Worm (Caenorhabditis elegans) whole organism, mixed stage, embryonic: Measurements from ENCODE around the gene ZC155.4.
A peak's percentile ranks its signal among the peaks of the same experiment; 100 is the strongest.

ENCODE experiments used
- M03D4.4 ChIP-seq: sonication (generic microtip); optimal IDR thresholded peaks from 2 replicates; lab custom pipeline; 2017; ENCODE audit warnings: mild to moderate bottlenecking, missing genetic modification characterization, missing compliant biosample characterization
- bed-3 ChIP-seq: fragments of 200-800 bp; sonication (Bioruptor generic); optimal IDR thresholded peaks from 3 replicates; lab custom pipeline; 2018; ENCODE audit warnings: mild to moderate bottlenecking, missing genetic modification characterization, moderate library complexity, missing compliant biosample characterization
- blmp-1 ChIP-seq: fragments of 150-350 bp; optimal IDR thresholded peaks from 2 replicates; lab custom pipeline; 2014; ENCODE audit warnings: missing biosample characterization, missing genetic modification characterization
- ceh-39 ChIP-seq: fragments of 150-350 bp; optimal IDR thresholded peaks from 2 replicates; lab custom pipeline; 2014; ENCODE audit warnings: missing biosample characterization, missing genetic modification characterization
- ceh-43 ChIP-seq: fragments of 200-800 bp; sonication (Bioruptor generic); optimal IDR thresholded peaks from 2 replicates; lab custom pipeline; 2018; ENCODE audit warnings: mild to moderate bottlenecking, missing genetic modification characterization, moderate library complexity, missing compliant biosample characterization
- ces-1 ChIP-seq: fragments of 150-350 bp; optimal IDR thresholded peaks from 2 replicates; lab custom pipeline; 2014; ENCODE audit warnings: missing biosample characterization, missing genetic modification reagents, missing genetic modification characterization
- cnd-1 ChIP-seq: fragments of 200-800 bp; sonication (Bioruptor generic); optimal IDR thresholded peaks from 2 replicates; lab custom pipeline; 2018; ENCODE audit warnings: mild to moderate bottlenecking, missing genetic modification characterization, missing compliant biosample characterization
- drap-1 ChIP-seq: fragments of 200-800 bp; sonication (Bioruptor generic); optimal IDR thresholded peaks from 3 replicates; lab custom pipeline; 2018; ENCODE audit warnings: mild to moderate bottlenecking, missing genetic modification characterization, missing compliant biosample characterization
- elt-1 ChIP-seq: sonication (generic microtip); optimal IDR thresholded peaks from 2 replicates; lab custom pipeline; 2017; ENCODE audit warnings: missing genetic modification characterization, mild to moderate bottlenecking, missing compliant biosample characterization, antibody characterized with exemption, moderate library complexity, borderline replicate concordance; ENCODE audit not compliant: insufficient read depth
- flh-1 ChIP-seq: fragments of 200-800 bp; sonication (Bioruptor generic); optimal IDR thresholded peaks from 2 replicates; lab custom pipeline; 2018; ENCODE audit warnings: mild to moderate bottlenecking, missing genetic modification characterization, moderate library complexity, missing compliant biosample characterization
- hlh-1 ChIP-seq: fragments of 150-350 bp; optimal IDR thresholded peaks from 2 replicates; lab custom pipeline; 2014; ENCODE audit warnings: missing biosample characterization, missing genetic modification reagents, missing genetic modification characterization
- lin-13 ChIP-seq: fragments of 150-350 bp; optimal IDR thresholded peaks from 2 replicates; lab custom pipeline; 2014; ENCODE audit warnings: missing biosample characterization, missing genetic modification characterization
- nhr-12 ChIP-seq: fragments of 150-350 bp; optimal IDR thresholded peaks from 2 replicates; lab custom pipeline; 2014; ENCODE audit warnings: missing biosample characterization, missing genetic modification characterization
- nhr-2 ChIP-seq: fragments of 150-350 bp; optimal IDR thresholded peaks from 2 replicates; lab custom pipeline; 2014; ENCODE audit warnings: missing biosample characterization, missing genetic modification characterization
- nhr-237 ChIP-seq: fragments of 150-350 bp; optimal IDR thresholded peaks from 2 replicates; lab custom pipeline; 2014; ENCODE audit warnings: missing biosample characterization, missing genetic modification characterization
- nhr-28 ChIP-seq: fragments of 150-350 bp; optimal IDR thresholded peaks from 2 replicates; lab custom pipeline; 2014; ENCODE audit warnings: missing biosample characterization, missing genetic modification characterization
- nhr-76 ChIP-seq: sonication (generic microtip); optimal IDR thresholded peaks from 2 replicates; lab custom pipeline; 2017; ENCODE audit warnings: missing biosample characterization, missing genetic modification characterization
- pha-4 ChIP-seq: fragments of 150-350 bp; optimal IDR thresholded peaks from 2 replicates; lab custom pipeline; 2018; ENCODE audit warnings: missing biosample characterization, missing genetic modification reagents, missing genetic modification characterization
- sem-2 ChIP-seq: fragments of 200-800 bp; sonication (Bioruptor generic); optimal IDR thresholded peaks from 2 replicates; lab custom pipeline; 2018; ENCODE audit warnings: mild to moderate bottlenecking, missing genetic modification characterization, missing compliant biosample characterization
- snpc-4 ChIP-seq: fragments of 150-350 bp; optimal IDR thresholded peaks from 2 replicates; lab custom pipeline; 2014; ENCODE audit warnings: missing biosample characterization, missing genetic modification characterization
- sptf-1 ChIP-seq: sonication (generic microtip); optimal IDR thresholded peaks from 2 replicates; lab custom pipeline; 2017; ENCODE audit warnings: mild to moderate bottlenecking, missing genetic modification characterization, moderate library complexity, missing compliant biosample characterization
- tbx-8 ChIP-seq: fragments of 200-800 bp; sonication (Bioruptor generic); optimal IDR thresholded peaks from 2 replicates; lab custom pipeline; 2018; ENCODE audit warnings: mild to moderate bottlenecking, missing genetic modification characterization, moderate library complexity, missing compliant biosample characterization
- unc-120 ChIP-seq: sonication (generic microtip); optimal IDR thresholded peaks from 2 replicates; lab custom pipeline; 2017; ENCODE audit warnings: missing genetic modification characterization, missing compliant biosample characterization; ENCODE audit not compliant: poor library complexity, severe bottlenecking
- unc-39 ChIP-seq: fragments of 150-350 bp; optimal IDR thresholded peaks from 2 replicates; lab custom pipeline; 2014; ENCODE audit warnings: missing biosample characterization, missing genetic modification characterization
- unc-62 ChIP-seq: fragments of 150-350 bp; optimal IDR thresholded peaks from 2 replicates; lab custom pipeline; 2014; ENCODE audit warnings: missing biosample characterization, missing genetic modification reagents, missing genetic modification characterization
- zip-8 ChIP-seq: fragments of 150-350 bp; optimal IDR thresholded peaks from 2 replicates; lab custom pipeline; 2014; ENCODE audit warnings: missing biosample characterization, missing genetic modification characterization
- ztf-11 ChIP-seq: fragments of 150-350 bp; optimal IDR thresholded peaks from 2 replicates; lab custom pipeline; 2014; ENCODE audit warnings: missing biosample characterization, missing genetic modification characterization

ZC155.4 gene

DNA sequence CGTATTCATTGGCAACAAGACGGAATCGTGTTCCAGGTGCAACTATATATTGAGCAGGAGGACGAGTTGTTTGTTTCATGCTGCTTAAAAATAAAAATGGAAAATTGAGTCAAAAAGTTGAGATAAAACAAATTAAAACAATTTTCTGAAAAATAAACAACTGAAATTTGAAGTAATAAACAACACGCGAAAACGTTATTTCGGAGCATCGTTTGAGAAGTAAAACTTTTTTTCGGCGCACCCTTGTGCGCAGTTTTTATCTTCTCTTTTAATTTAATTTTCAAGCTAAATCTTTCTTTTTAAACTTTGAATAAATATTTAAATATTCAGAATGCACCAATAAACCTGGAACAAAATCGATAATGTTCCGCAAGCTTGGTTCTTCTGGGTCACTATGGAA, 38.8 kb upstream of the ZC155.4 start, which contains the start of the genes sumv-1 and gop-1:
Gene sumv-1 (minus strand): TSS at position 80 of the 400 bp plus-strand sequence.
Gene gop-1 (plus strand): TSS at position 331 of the 400 bp plus-strand sequence.
- TF ChIP-seq elt-1 (tag; lab: Kevin White, UChicago) (no peak), nhr-2 (tag; lab: Kevin White, UChicago) (no peak), sptf-1 (tag; lab: Kevin White, UChicago) (no peak), ces-1 (peak; percentile 36)

DNA sequence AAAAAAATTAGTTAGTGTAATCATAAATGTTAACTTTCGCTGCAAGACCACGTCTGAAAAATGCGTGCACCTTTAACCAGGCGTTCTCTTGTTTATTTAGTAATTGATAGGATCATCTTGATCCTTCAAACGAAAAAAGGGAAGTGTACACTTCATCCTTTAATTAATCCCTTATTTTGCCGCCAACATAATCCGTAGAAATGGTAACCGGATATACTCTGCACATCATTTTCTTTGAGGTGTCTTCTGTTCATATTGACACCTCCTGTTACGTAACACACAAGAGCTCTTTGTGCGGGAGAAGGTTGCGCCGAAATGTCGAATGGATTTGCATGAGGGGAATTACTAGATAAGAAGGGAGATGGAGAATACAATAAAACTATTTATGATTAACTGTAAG, 33.4 kb upstream of the ZC155.4 start:
- TF ChIP-seq nhr-2 (tag; lab: Kevin White, UChicago) (peak; percentile 81), nhr-76 (tag; lab: Kevin White, UChicago) (no peak), zip-8 (peak; percentile 14), sem-2 (no peak)

DNA sequence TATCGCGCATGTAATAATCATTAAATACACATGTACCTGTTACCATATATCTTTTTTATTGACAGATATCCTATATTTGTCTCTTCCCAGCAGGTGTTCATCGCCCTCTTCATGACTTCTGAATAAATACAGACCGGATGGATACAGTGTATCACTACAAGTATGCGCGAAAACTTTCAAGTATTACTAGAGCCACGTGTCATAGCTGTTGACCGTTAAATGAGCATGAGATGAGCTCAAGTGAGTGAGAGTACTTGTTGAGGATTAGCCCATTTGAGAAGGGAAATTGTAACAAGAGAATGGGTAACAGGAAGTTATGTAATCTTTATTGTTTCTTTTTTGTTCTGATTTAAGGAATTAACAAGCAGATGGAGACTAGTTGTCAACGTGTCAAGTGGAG, 29.8 kb upstream of the ZC155.4 start:
- no peak for TF ChIP-seq unc-62 (GFP tag; lab: Kevin White, UChicago)
- peak; percentile 92 for TF ChIP-seq nhr-2 (tag; lab: Kevin White, UChicago)
- no peak for TF ChIP-seq unc-39 (tag; lab: Kevin White, UChicago)
- no peak for TF ChIP-seq snpc-4 (tag; lab: Kevin White, UChicago)
- TF ChIP-seq ces-1, result no peak
- no peak for TF ChIP-seq nhr-12 (tag; lab: Kevin White, UChicago)
- no peak for TF ChIP-seq lin-13
- no peak for TF ChIP-seq drap-1
- TF ChIP-seq M03D4.4 (tag; lab: Kevin White, UChicago), result no peak

DNA sequence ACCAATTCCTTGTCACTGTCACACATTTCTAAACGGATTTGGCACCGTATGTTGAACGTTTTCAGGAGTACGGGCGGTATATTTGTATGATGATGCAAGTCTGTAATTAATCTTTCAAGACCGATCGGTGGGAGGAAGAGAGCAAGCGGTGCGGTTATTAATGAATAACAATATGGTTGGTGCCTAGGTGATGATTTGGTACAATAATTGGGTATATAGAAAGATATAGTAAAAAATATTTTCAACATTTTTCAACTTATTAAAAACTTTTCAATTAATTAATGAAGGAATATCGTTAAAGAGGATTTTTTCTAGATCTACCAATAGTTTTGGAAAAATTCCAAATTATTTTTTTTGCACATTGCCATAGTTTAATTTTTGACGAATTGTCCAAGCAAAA, 29.3 kb upstream of the ZC155.4 start, which contains the start of gene cnd-1:
Gene cnd-1 (minus strand): TSS at position 101 of the 400 bp plus-strand sequence.
- TF ChIP-seq sem-2 (no peak), nhr-2 (tag; lab: Kevin White, UChicago) (peak; percentile 72), ztf-11 (tag; lab: Kevin White, UChicago) (no peak), pha-4 (no peak)

DNA sequence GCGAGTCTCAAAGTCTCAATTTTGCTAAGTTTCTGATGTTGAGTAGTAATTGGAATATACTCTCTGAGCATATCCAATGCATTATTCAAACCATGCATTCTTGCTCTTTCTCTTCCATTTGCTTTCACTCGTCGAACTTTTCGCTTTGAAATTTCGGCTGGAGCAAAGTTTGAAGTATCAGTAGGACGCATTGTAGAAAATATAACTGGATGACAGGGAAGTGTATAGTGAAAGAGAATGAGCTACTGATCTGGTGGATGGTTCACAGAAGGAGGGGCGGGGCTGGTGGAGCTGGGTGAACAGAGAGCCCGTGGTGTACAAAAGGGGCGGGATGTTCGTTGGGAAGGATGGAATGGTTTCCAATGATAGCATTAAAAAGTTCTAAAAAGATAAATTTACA, 26.6 kb upstream of the ZC155.4 start:
- TF ChIP-seq unc-39 (tag; lab: Kevin White, UChicago), result no peak
- TF ChIP-seq nhr-76 (tag; lab: Kevin White, UChicago), result no peak
- no peak for TF ChIP-seq nhr-2 (tag; lab: Kevin White, UChicago)
- no peak for TF ChIP-seq nhr-237 (tag; lab: Kevin White, UChicago)
- TF ChIP-seq ceh-43 (GFP tag; lab: Kevin White, UChicago), result no peak
- no peak for TF ChIP-seq nhr-12 (tag; lab: Kevin White, UChicago)
- TF ChIP-seq lin-13, result no peak
- no peak for TF ChIP-seq sem-2
- TF ChIP-seq unc-62 (GFP tag; lab: Kevin White, UChicago), result no peak
- no peak for TF ChIP-seq unc-120 (tag; lab: Kevin White, UChicago)
- no peak for TF ChIP-seq bed-3 (GFP tag; lab: Kevin White, UChicago)
- TF ChIP-seq ceh-39, result no peak
- TF ChIP-seq ztf-11 (tag; lab: Kevin White, UChicago), result no peak
- no peak for TF ChIP-seq hlh-1
- no peak for TF ChIP-seq blmp-1 (tag; lab: Kevin White, UChicago)

DNA sequence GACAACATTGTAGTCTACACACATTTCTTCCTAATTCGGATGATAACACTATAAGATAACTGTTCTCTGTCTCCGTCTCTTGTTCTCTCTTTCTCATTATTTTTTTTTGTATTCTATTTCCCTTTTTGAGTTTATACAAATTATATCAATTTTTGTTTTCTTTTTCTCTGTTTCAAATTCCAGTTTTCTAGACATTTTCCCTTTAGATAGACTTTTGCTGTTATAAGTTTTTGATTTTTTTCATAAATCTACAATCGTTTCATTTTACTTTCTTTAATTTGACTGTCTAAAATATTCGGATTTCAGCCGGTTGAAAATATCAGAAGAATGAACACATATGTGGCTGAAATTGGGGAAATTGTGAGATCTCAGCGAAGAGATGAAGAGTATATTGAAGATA, 20.8 kb upstream of the ZC155.4 start, which contains the start of gene prx-10:
Gene prx-10 (plus strand): TSS at position 301 of the 400 bp plus-strand sequence.
- no peak for TF ChIP-seq blmp-1 (tag; lab: Kevin White, UChicago)
- TF ChIP-seq zip-8, result no peak
- TF ChIP-seq snpc-4 (tag; lab: Kevin White, UChicago), result no peak
- TF ChIP-seq, all 35 proteins: peak for 0

DNA sequence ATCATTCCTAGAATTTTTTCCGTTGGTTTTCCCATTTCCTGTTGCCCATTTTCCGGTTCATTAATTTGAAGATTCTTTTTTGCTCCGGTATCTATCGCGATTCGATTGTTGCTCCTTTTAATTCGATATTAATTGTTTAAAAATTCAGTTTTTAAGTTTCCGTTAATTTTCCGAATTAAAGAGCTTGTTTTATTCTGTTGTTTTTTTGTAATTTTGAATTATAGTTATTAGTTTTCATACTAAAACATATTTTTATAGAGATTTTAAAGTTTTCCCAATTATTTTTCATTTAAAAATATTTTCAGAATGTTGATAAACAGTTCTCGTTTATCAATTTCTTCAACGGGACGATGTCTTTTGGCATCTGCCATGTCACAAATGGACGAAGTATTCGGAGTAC, 19.0 kb upstream of the ZC155.4 start, which contains the start of gene mrps-26:
Gene mrps-26 (plus strand): TSS at position 301 of the 400 bp plus-strand sequence.
- TF ChIP-seq lin-13 (no peak), ztf-11 (tag; lab: Kevin White, UChicago) (no peak), nhr-76 (tag; lab: Kevin White, UChicago) (no peak), cnd-1 (tag; lab: Kevin White, UChicago) (no peak), nhr-237 (tag; lab: Kevin White, UChicago) (no peak), ceh-39 (no peak), sem-2 (no peak), unc-39 (tag; lab: Kevin White, UChicago) (no peak), ces-1 (no peak), nhr-2 (tag; lab: Kevin White, UChicago) (no peak), nhr-28 (tag; lab: Kevin White, UChicago) (no peak), pha-4 (no peak), flh-1 (GFP tag; lab: Kevin White, UChicago) (no peak), tbx-8 (no peak), snpc-4 (tag; lab: Kevin White, UChicago) (no peak)
